Fruit fly (Drosophila melanogaster) whole organism, prepupa: ENCODE data around the gene CG4970.

Source experiments
- CG10669 ChIP-seq: fragments of 200-800 bp; sonication (Bioruptor generic); optimal IDR thresholded peaks from 3 replicates; lab custom pipeline; 2018; ENCODE audit warnings: missing biosample characterization, mild to moderate bottlenecking, missing genetic modification characterization, moderate library complexity
- CG11294 ChIP-seq: fragments of 200-800 bp; sonication (Bioruptor generic); IDR thresholded peaks from 2 replicates; pipeline ENCODE4 v1.3.6; 2022; ENCODE audit warnings: missing biosample characterization, missing genetic modification characterization
- CG11762 ChIP-seq: fragments of 200-800 bp; sonication (Bioruptor generic); optimal IDR thresholded peaks from 3 replicates; lab custom pipeline; 2016; ENCODE audit warnings: missing biosample characterization, missing genetic modification characterization; ENCODE audit not compliant: insufficient read depth
- CG1621 ChIP-seq: fragments of 200-800 bp; sonication (Bioruptor generic); optimal IDR thresholded peaks from 3 replicates; lab custom pipeline; 2018; ENCODE audit warnings: missing biosample characterization, mild to moderate bottlenecking, missing genetic modification characterization
- CG3032 ChIP-seq: fragments of 200-800 bp; optimal IDR thresholded peaks from 2 replicates; lab custom pipeline; 2019; ENCODE audit warnings: missing biosample characterization, mild to moderate bottlenecking, missing genetic modification characterization, moderate library complexity
- CG31627 ChIP-seq: fragments of 200-800 bp; sonication (Bioruptor generic); optimal IDR thresholded peaks from 3 replicates; lab custom pipeline; 2016; ENCODE audit warnings: missing biosample characterization, missing genetic modification characterization
- CG34406 ChIP-seq: fragments of 200-800 bp; sonication (Bioruptor generic); optimal IDR thresholded peaks from 3 replicates; lab custom pipeline; 2016; ENCODE audit warnings: missing biosample characterization, missing genetic modification characterization
- CG3919 ChIP-seq: fragments of 200-800 bp; sonication (Bioruptor generic); optimal IDR thresholded peaks from 3 replicates; lab custom pipeline; 2016; ENCODE audit warnings: missing biosample characterization, missing genetic modification characterization
- CG4318 ChIP-seq: fragments of 200-800 bp; sonication (Bioruptor generic); optimal IDR thresholded peaks from 3 replicates; lab custom pipeline; 2017; ENCODE audit warnings: missing biosample characterization, mild to moderate bottlenecking, missing genetic modification characterization
- CG6163 ChIP-seq: fragments of 200-800 bp; sonication (Bioruptor generic); IDR thresholded peaks from 3 replicates; pipeline ENCODE4 v1.3.6; 2022; ENCODE audit warnings: missing biosample characterization, missing genetic modification characterization
- CG6276 ChIP-seq: fragments of 200-800 bp; sonication (Bioruptor generic); optimal IDR thresholded peaks from 2 replicates; lab custom pipeline; 2017; ENCODE audit warnings: missing biosample characterization, mild to moderate bottlenecking, missing genetic modification characterization
- CG6792 ChIP-seq: fragments of 200-800 bp; sonication (Bioruptor generic); optimal IDR thresholded peaks from 3 replicates; lab custom pipeline; 2016; ENCODE audit warnings: missing biosample characterization, missing genetic modification characterization
- CG6854 ChIP-seq: fragments of 200-800 bp; sonication (Bioruptor generic); optimal IDR thresholded peaks from 2 replicates; lab custom pipeline; 2017; ENCODE audit warnings: missing biosample characterization, mild to moderate bottlenecking, missing genetic modification characterization
- CG8319 ChIP-seq: fragments of 200-800 bp; sonication (Bioruptor generic); optimal IDR thresholded peaks from 3 replicates; lab custom pipeline; 2016; ENCODE audit warnings: missing biosample characterization, missing genetic modification characterization
- CG8632 ChIP-seq: fragments of 200-800 bp; sonication (Bioruptor generic); optimal IDR thresholded peaks from 3 replicates; lab custom pipeline; 2016; ENCODE audit warnings: missing biosample characterization, missing genetic modification characterization
- Eip75B ChIP-seq: fragments of 200-800 bp; sonication (Bioruptor generic); optimal IDR thresholded peaks from 3 replicates; lab custom pipeline; 2016; ENCODE audit warnings: missing biosample characterization, missing genetic modification characterization
- Eip78C ChIP-seq: fragments of 200-800 bp; sonication (Bioruptor generic); peaks from one replicate; lab custom pipeline; 2016; ENCODE audit warnings: missing biosample characterization, missing genetic modification characterization
- Eip93F ChIP-seq: fragments of 200-800 bp; sonication (Bioruptor generic); optimal IDR thresholded peaks from 2 replicates; lab custom pipeline; 2016; ENCODE audit warnings: missing biosample characterization, mild to moderate bottlenecking, missing genetic modification characterization
- Ets21C ChIP-seq: fragments of 200-800 bp; sonication (Bioruptor generic); optimal IDR thresholded peaks from 3 replicates; lab custom pipeline; 2016; ENCODE audit warnings: missing biosample characterization, missing genetic modification characterization
- Ets96B ChIP-seq: fragments of 200-800 bp; optimal IDR thresholded peaks from 2 replicates; lab custom pipeline; 2019; ENCODE audit warnings: missing biosample characterization, mild to moderate bottlenecking, missing genetic modification characterization, moderate library complexity
- Gug ChIP-seq: fragments of 200-800 bp; sonication (Bioruptor generic); IDR thresholded peaks from 2 replicates; pipeline ENCODE4 v1.3.6; 2022; ENCODE audit warnings: missing biosample characterization, missing genetic modification characterization
- Hr38 ChIP-seq: sonication (Bioruptor generic); optimal IDR thresholded peaks from 2 replicates; lab custom pipeline; 2016; ENCODE audit warnings: missing biosample characterization, missing genetic modification characterization
- Hr39 ChIP-seq: fragments of 200-800 bp; sonication (Bioruptor generic); optimal IDR thresholded peaks from 2 replicates; lab custom pipeline; 2016; ENCODE audit warnings: missing biosample characterization, missing genetic modification characterization
- Lpt ChIP-seq: fragments of 200-800 bp; sonication (Bioruptor generic); optimal IDR thresholded peaks from 3 replicates; lab custom pipeline; 2016; ENCODE audit warnings: missing biosample characterization, missing genetic modification characterization
- Met ChIP-seq: fragments of 200-800 bp; sonication (Bioruptor generic); optimal IDR thresholded peaks from 3 replicates; lab custom pipeline; 2016; ENCODE audit warnings: missing biosample characterization, missing genetic modification characterization
- OdsH ChIP-seq: fragments of 200-800 bp; sonication (Bioruptor generic); optimal IDR thresholded peaks from 3 replicates; lab custom pipeline; 2016; ENCODE audit warnings: missing biosample characterization, missing genetic modification characterization
- Smox ChIP-seq: fragments of 200-800 bp; sonication (Bioruptor generic); optimal IDR thresholded peaks from 3 replicates; lab custom pipeline; 2016; ENCODE audit warnings: missing biosample characterization, missing genetic modification characterization
- Sox102F ChIP-seq: fragments of 200-800 bp; sonication (Bioruptor generic); optimal IDR thresholded peaks from 2 replicates; lab custom pipeline; 2016; ENCODE audit warnings: missing biosample characterization, mild to moderate bottlenecking, missing genetic modification characterization
- Sox14 ChIP-seq: fragments of 200-800 bp; sonication (Bioruptor generic); optimal IDR thresholded peaks from 3 replicates; lab custom pipeline; 2016; ENCODE audit warnings: missing biosample characterization, missing genetic modification characterization
- Sox15 ChIP-seq: fragments of 200-800 bp; sonication (Bioruptor generic); optimal IDR thresholded peaks from 3 replicates; lab custom pipeline; 2016; ENCODE audit warnings: missing biosample characterization, missing genetic modification characterization
- achi ChIP-seq: fragments of 200-800 bp; sonication (Bioruptor generic); optimal IDR thresholded peaks from 3 replicates; lab custom pipeline; 2016; ENCODE audit warnings: missing biosample characterization, missing genetic modification characterization
- acj6 ChIP-seq: fragments of 200-800 bp; sonication (Bioruptor generic); optimal IDR thresholded peaks from 3 replicates; lab custom pipeline; 2016; ENCODE audit warnings: missing biosample characterization, missing genetic modification characterization
- dac ChIP-seq: fragments of 200-800 bp; sonication (Bioruptor generic); optimal IDR thresholded peaks from 2 replicates; lab custom pipeline; 2017; ENCODE audit warnings: missing biosample characterization, mild to moderate bottlenecking, missing genetic modification characterization
- eg ChIP-seq: fragments of 200-800 bp; sonication (Bioruptor generic); IDR thresholded peaks from 3 replicates; pipeline ENCODE4 v1.3.6; 2022; ENCODE audit warnings: missing biosample characterization, missing genetic modification characterization
- esn ChIP-seq: fragments of 200-800 bp; sonication (Bioruptor generic); optimal IDR thresholded peaks from 2 replicates; lab custom pipeline; 2016; ENCODE audit warnings: missing biosample characterization, mild to moderate bottlenecking, missing genetic modification characterization, moderate library complexity
- fd59A ChIP-seq: fragments of 200-800 bp; sonication (Bioruptor generic); optimal IDR thresholded peaks from 2 replicates; lab custom pipeline; 2017; ENCODE audit warnings: missing biosample characterization, mild to moderate bottlenecking, missing genetic modification characterization, missing genetic modification reagents
- fd85E ChIP-seq: fragments of 200-800 bp; sonication (Bioruptor generic); optimal IDR thresholded peaks from 3 replicates; lab custom pipeline; 2016; ENCODE audit warnings: missing biosample characterization, missing genetic modification characterization
- fkh ChIP-seq: fragments of 200-800 bp; sonication (Bioruptor generic); optimal IDR thresholded peaks from 3 replicates; lab custom pipeline; 2017; ENCODE audit warnings: missing biosample characterization, mild to moderate bottlenecking, missing genetic modification characterization, moderate library complexity
- lz ChIP-seq: fragments of 200-800 bp; sonication (Bioruptor generic); optimal IDR thresholded peaks from 3 replicates; lab custom pipeline; 2016; ENCODE audit warnings: missing biosample characterization, missing genetic modification characterization
- net ChIP-seq: fragments of 200-800 bp; sonication (Bioruptor generic); optimal IDR thresholded peaks from 3 replicates; lab custom pipeline; 2016; ENCODE audit warnings: missing biosample characterization, missing genetic modification characterization
- pdm3 ChIP-seq: fragments of 200-800 bp; sonication (Bioruptor generic); optimal IDR thresholded peaks from 3 replicates; lab custom pipeline; 2016; ENCODE audit warnings: missing biosample characterization, missing genetic modification characterization
- ss ChIP-seq, 2 experiments: fragments of 200-800 bp; sonication (Bioruptor generic); optimal IDR thresholded peaks; 2 replicates in 1 of 2; 3 replicates in 1 of 2; lab custom pipeline; 2017 to 2018; ENCODE audit warnings: mild to moderate bottlenecking in 2 of 2, missing biosample characterization in 2 of 2, missing genetic modification characterization in 2 of 2, moderate library complexity in 1 of 2
- svp ChIP-seq: fragments of 200-800 bp; sonication (Bioruptor generic); peaks from one replicate; lab custom pipeline; 2016; ENCODE audit warnings: missing biosample characterization, missing genetic modification characterization
- topi ChIP-seq: fragments of 200-800 bp; sonication (Bioruptor generic); optimal IDR thresholded peaks from 3 replicates; lab custom pipeline; 2016; ENCODE audit warnings: missing biosample characterization, missing genetic modification characterization
- vri ChIP-seq: fragments of 200-800 bp; sonication (Bioruptor generic); optimal IDR thresholded peaks from 3 replicates; lab custom pipeline; 2016; ENCODE audit warnings: missing biosample characterization, mild to moderate bottlenecking, missing genetic modification characterization

The CG4970 gene

dm6 chr2L:11484407-11484806 is 32.8 kb upstream of the CG4970 start, which contains the start of the genes CG43355 and sala:
Gene CG43355 (plus strand): TSS chr2L:11484707.
Gene sala (plus strand): TSS chr2L:11484707.
- TF ChIP-seq CG6276 (GFP tag; lab: Kevin White, UChicago), result no peak
- TF ChIP-seq CG8319, result no peak
- no peak for TF ChIP-seq CG34406 (GFP tag; lab: Kevin White, UChicago)
- no peak for TF ChIP-seq Eip78C (GFP tag; lab: Kevin White, UChicago)
- TF ChIP-seq dac, result no peak
- no peak for TF ChIP-seq Ets96B (tag; lab: Kevin White, UChicago)
- no peak for TF ChIP-seq CG6792
- no peak for TF ChIP-seq Sox15 (GFP tag; lab: Kevin White, UChicago)
- TF ChIP-seq CG3919, result no peak
- no peak for TF ChIP-seq achi (GFP tag; lab: Kevin White, UChicago)
- TF ChIP-seq CG8632 (GFP tag; lab: Kevin White, UChicago), result no peak
- no peak for TF ChIP-seq Lpt (GFP tag; lab: Kevin White, UChicago)

- TF ChIP-seq topi (GFP tag; lab: Kevin White, UChicago), result no peak
- TF ChIP-seq svp (GFP tag; lab: Kevin White, UChicago), result no peak
- no peak for TF ChIP-seq CG6163 (GFP tag; lab: Robert Waterston, UW)
- no peak for TF ChIP-seq CG4318
- TF ChIP-seq CG8319, result no peak
- no peak for TF ChIP-seq fkh (GFP tag; lab: Kevin White, UChicago)
- no peak for TF ChIP-seq vri (GFP tag; lab: Kevin White, UChicago)
- no peak for TF ChIP-seq Eip78C (GFP tag; lab: Kevin White, UChicago)
- TF ChIP-seq achi (GFP tag; lab: Kevin White, UChicago), result no peak
- no peak for TF ChIP-seq net
- no peak for TF ChIP-seq Smox
- TF ChIP-seq lz, result no peak
- no peak for TF ChIP-seq Lpt (GFP tag; lab: Kevin White, UChicago)
- no peak for TF ChIP-seq Met
- TF ChIP-seq esn (GFP tag; lab: Kevin White, UChicago), result no peak
- no peak for TF ChIP-seq CG1621 (tag; lab: Kevin White, UChicago)
- TF ChIP-seq CG6792, result no peak
- TF ChIP-seq CG3919, result no peak
- no peak for TF ChIP-seq CG11762 (GFP tag; lab: Kevin White, UChicago)
These were observed 28.6 kb upstream of the CG4970 start for dm6 chr2L:11488465-11489037.

- TF ChIP-seq CG3032 (tag; lab: Kevin White, UChicago), result no peak
- no peak for TF ChIP-seq ss (GFP tag; optimal IDR thresholded peaks at IDR 0.05; lab: Kevin White, UChicago)
- TF ChIP-seq Hr38 (GFP tag; lab: Kevin White, UChicago), result no peak
- no peak for TF ChIP-seq net
- no peak for TF ChIP-seq esn (GFP tag; lab: Kevin White, UChicago)
- TF ChIP-seq CG4318, result no peak
- no peak for TF ChIP-seq CG1621 (tag; lab: Kevin White, UChicago)
These were observed 23.3 kb upstream of the CG4970 start for dm6 chr2L:11493933-11494332.

- no peak for TF ChIP-seq Sox102F (GFP tag; lab: Kevin White, UChicago)
- no peak for TF ChIP-seq fd59A
- no peak for TF ChIP-seq fd85E (GFP tag; lab: Kevin White, UChicago)
- TF ChIP-seq Ets21C (GFP tag; lab: Kevin White, UChicago), result peak; percentile 40
- TF ChIP-seq ss (GFP tag; optimal IDR thresholded peaks at IDR 0.05; lab: Kevin White, UChicago), result no peak
- TF ChIP-seq Ets96B (tag; lab: Kevin White, UChicago), result no peak
- peak; percentile 15; the same call in 1 of the 2 replicates for TF ChIP-seq Gug (GFP tag; lab: Robert Waterston, UW)
- no peak for TF ChIP-seq CG6163 (GFP tag; lab: Robert Waterston, UW)
- TF ChIP-seq svp (GFP tag; lab: Kevin White, UChicago), result peak; percentile 33
- TF ChIP-seq eg (GFP tag; lab: Robert Waterston, UW), result no peak
- peak; percentile 40 for TF ChIP-seq acj6
- TF ChIP-seq Sox14 (GFP tag; lab: Kevin White, UChicago), result peak; percentile 52
- TF ChIP-seq lz, result peak; percentile 54
- TF ChIP-seq CG6854 (GFP tag; lab: Kevin White, UChicago), result no peak
- peak; percentile 47 for TF ChIP-seq pdm3 (GFP tag; lab: Kevin White, UChicago)
- peak; percentile 71 for TF ChIP-seq Hr39 (GFP tag; lab: Kevin White, UChicago)
- no peak for TF ChIP-seq Lpt (GFP tag; lab: Kevin White, UChicago)
- peak; percentile 19 for TF ChIP-seq Sox15 (GFP tag; lab: Kevin White, UChicago)
- TF ChIP-seq Eip75B (GFP tag; lab: Kevin White, UChicago), result no peak
- no peak for TF ChIP-seq CG11294 (GFP tag; lab: Robert Waterston, UW)
- TF ChIP-seq CG3032 (tag; lab: Kevin White, UChicago), result peak; percentile 16
- peak; percentile 26 for TF ChIP-seq OdsH (GFP tag; lab: Kevin White, UChicago)
- no peak for TF ChIP-seq Hr38 (GFP tag; lab: Kevin White, UChicago)
- peak; percentile 24 for TF ChIP-seq CG3919
- no peak for TF ChIP-seq Eip93F
- peak; percentile 74 for TF ChIP-seq CG31627
- TF ChIP-seq Smox, result peak; percentile 33
- TF ChIP-seq esn (GFP tag; lab: Kevin White, UChicago), result no peak
- no peak for TF ChIP-seq CG10669
These were observed 18.4 kb upstream of the CG4970 start, which contains the start of gene Cog8 for dm6 chr2L:11498839-11499238. Gene Cog8 (minus strand): TSS chr2L:11498948.
